Worm (Caenorhabditis elegans): ENCODE results near the gene M163.7.

M163.7 gene

DNA sequence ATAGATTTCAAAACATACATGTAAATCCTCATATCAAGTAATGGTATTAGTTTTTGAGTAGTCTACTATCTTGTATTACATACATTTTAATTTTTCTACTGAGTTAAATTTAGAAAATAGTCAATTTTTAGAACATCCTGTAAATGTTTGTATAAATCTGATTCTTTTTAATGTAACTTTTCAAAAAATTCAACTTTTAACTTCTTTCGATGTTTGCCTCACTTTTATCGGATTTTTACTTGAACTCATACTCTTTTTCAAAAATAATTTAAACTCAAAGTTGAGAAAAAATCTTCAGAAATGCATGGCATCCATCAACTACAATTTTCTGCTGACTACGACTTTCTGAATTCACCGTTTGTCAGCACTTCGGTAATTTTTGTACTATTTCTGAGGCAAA is at the start of gene M163.7:
M163.7 (plus strand) TSS at position 301 of the 400 bp plus-strand sequence.
- no peak for TF ChIP-seq F13C5.2 (tag; optimal IDR thresholded peaks at IDR 0.05)
- no peak for TF ChIP-seq tbx-37 (GFP tag; conservative IDR thresholded peaks at IDR 0.05)
- TF ChIP-seq tra-4 (tag; optimal IDR thresholded peaks at IDR 0.05), result no peak
- no peak for TF ChIP-seq hmg-4 (GFP tag; optimal IDR thresholded peaks at IDR 0.05)
- TF ChIP-seq pes-1 (GFP tag; IDR thresholded peaks at IDR 0.05), result no peak
- no peak for TF ChIP-seq hmbx-1 (tag; optimal IDR thresholded peaks at IDR 0.05)
- TF ChIP-seq aly-1 (tag; optimal IDR thresholded peaks at IDR 0.05), result no peak
- no peak for TF ChIP-seq ceh-13 (GFP tag; optimal IDR thresholded peaks at IDR 0.05)

DNA sequence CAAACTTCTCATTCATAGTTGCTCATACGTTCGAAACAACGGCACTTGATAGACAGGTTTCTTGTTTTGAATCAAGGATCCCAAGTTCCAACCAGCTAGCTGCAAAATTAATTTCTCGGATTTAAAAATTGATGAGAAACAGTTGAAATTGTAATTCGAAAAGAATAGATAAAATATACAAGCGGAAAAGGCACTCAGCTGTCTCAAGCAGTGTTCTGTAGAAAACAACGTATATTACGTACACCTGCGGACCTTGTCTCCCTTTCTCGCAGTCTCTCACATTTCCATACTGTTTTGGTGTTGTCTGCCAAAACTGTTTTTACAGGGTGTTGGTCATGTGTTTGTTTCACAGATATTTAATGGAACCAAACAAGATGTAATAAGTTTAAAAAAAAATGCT is 49.0 kb upstream of the M163.7 start, which contains the start of gene F23D12.10:
F23D12.10 (minus strand) TSS at position 101 of the 400 bp plus-strand sequence.
- no peak for TF ChIP-seq ceh-13 (GFP tag; optimal IDR thresholded peaks at IDR 0.05)
- TF ChIP-seq flt-1 (GFP tag; IDR thresholded peaks at IDR 0.05), result no peak
- no peak for TF ChIP-seq scrt-1 (GFP tag; IDR thresholded peaks at IDR 0.05)
- no peak for TF ChIP-seq ceh-36 (tag; optimal IDR thresholded peaks at IDR 0.05)
- no peak for TF ChIP-seq sea-1 (GFP tag; conservative IDR thresholded peaks at IDR 0.05)
- no peak for TF ChIP-seq tbx-37 (GFP tag; conservative IDR thresholded peaks at IDR 0.05)
- TF ChIP-seq ama-1 (optimal IDR thresholded peaks at IDR 0.05), result no peak
- TF ChIP-seq hmg-4 (GFP tag; optimal IDR thresholded peaks at IDR 0.05), result no peak
- no peak for TF ChIP-seq hnd-1 (tag; optimal IDR thresholded peaks at IDR 0.05)
- TF ChIP-seq B0310.2 (tag; optimal IDR thresholded peaks at IDR 0.05), result no peak
- no peak for TF ChIP-seq pes-1 (GFP tag; IDR thresholded peaks at IDR 0.05)
- no peak for TF ChIP-seq F13C5.2 (tag; optimal IDR thresholded peaks at IDR 0.05)

DNA sequence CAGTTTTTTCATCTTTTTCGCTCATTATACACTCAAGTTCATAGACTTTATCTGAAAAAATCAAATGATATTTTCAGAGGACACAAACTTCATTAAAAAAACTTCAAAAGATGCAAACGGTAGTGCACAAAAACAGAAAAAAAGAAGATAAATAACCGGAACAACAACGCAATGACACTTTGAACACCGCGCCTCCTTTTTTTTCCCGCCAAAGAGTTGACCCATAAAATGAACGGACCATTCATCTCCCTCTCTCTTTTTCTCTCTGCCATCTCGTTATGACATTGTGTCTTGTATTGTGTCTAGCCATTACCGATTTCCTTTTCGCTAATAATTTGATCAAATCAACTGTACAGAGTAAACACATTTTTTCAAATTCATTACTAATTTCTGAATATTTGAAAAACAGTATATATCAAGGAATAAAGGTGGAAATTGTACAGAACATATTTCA is 43.1 kb upstream of the M163.7 start, which contains the start of gene F23D12.2:
F23D12.2 (minus strand) TSS at position 51 of the 454 bp plus-strand sequence.
- no peak for TF ChIP-seq hmg-4 (GFP tag; optimal IDR thresholded peaks at IDR 0.05)
- no peak for TF ChIP-seq ama-1 (optimal IDR thresholded peaks at IDR 0.05)
- TF ChIP-seq hnd-1 (tag; optimal IDR thresholded peaks at IDR 0.05), result no peak
- TF ChIP-seq tbx-37 (GFP tag; conservative IDR thresholded peaks at IDR 0.05), result no peak
- no peak for TF ChIP-seq scrt-1 (GFP tag; IDR thresholded peaks at IDR 0.05)
- no peak for TF ChIP-seq F13C5.2 (tag; optimal IDR thresholded peaks at IDR 0.05)

DNA sequence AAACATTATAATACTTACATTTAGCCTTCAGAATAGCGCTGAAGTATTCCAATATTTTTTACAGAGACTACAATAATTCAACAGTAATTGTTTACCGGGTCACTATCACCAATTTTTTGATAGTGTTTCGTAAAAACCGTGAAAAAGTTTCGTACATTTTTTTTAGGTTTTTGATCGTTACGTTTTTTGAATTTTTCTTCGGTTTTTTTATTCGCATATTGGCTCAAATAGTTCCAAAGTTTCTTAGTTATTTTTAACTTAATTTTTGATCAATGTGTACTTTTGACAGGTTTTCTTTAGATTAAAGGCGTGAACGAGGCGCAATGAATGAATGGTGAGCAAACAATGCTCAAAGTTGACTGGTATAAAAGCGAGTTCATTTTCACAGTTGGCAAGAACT is 41.5 kb upstream of the M163.7 start, which contains the start of gene fipr-3:
fipr-3 (plus strand) TSS at position 301 of the 400 bp plus-strand sequence.
- TF ChIP-seq tbx-37 (GFP tag; conservative IDR thresholded peaks at IDR 0.05), result no peak
- no peak for TF ChIP-seq sea-1 (GFP tag; conservative IDR thresholded peaks at IDR 0.05)
- no peak for TF ChIP-seq B0310.2 (tag; optimal IDR thresholded peaks at IDR 0.05)
- TF ChIP-seq tbx-11 (GFP tag; IDR thresholded peaks at IDR 0.05), result no peak
- TF ChIP-seq scrt-1 (GFP tag; IDR thresholded peaks at IDR 0.05), result no peak
- no peak for TF ChIP-seq ets-7 (tag; optimal IDR thresholded peaks at IDR 0.05)
- no peak for TF ChIP-seq tra-4 (tag; optimal IDR thresholded peaks at IDR 0.05)
- no peak for TF ChIP-seq hmbx-1 (tag; optimal IDR thresholded peaks at IDR 0.05)
- no peak for TF ChIP-seq ama-1 (optimal IDR thresholded peaks at IDR 0.05)

DNA sequence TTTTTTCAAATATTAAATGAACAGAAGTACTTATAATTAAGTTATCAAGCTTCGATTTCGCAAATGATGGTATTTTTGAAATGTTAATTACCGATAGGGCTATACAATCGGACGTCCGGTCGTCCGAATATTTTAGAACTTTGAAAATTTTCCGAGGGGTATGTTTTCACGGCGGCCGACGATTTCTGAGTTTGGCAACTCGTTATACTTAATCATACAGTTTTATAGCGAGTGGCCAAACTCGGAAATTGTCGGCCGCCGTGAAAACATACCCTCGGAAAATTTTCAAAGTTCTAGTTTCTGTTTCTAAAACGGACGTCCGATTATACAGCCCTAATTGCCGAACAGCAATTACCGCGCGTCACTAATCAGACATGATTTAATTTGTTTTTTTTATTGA is 40.4 kb upstream of the M163.7 start:
- TF ChIP-seq pes-1 (GFP tag; IDR thresholded peaks at IDR 0.05), result no peak
- TF ChIP-seq scrt-1 (GFP tag; IDR thresholded peaks at IDR 0.05), result no peak
- TF ChIP-seq B0310.2 (tag; optimal IDR thresholded peaks at IDR 0.05), result no peak
- no peak for TF ChIP-seq tbx-11 (GFP tag; IDR thresholded peaks at IDR 0.05)
- no peak for TF ChIP-seq ets-7 (tag; optimal IDR thresholded peaks at IDR 0.05)
- TF ChIP-seq ceh-13 (GFP tag; optimal IDR thresholded peaks at IDR 0.05), result no peak
- no peak for TF ChIP-seq tbx-37 (GFP tag; conservative IDR thresholded peaks at IDR 0.05)
- TF ChIP-seq ama-1 (optimal IDR thresholded peaks at IDR 0.05), result no peak
- no peak for TF ChIP-seq tra-4 (tag; optimal IDR thresholded peaks at IDR 0.05)
- no peak for TF ChIP-seq sea-1 (GFP tag; conservative IDR thresholded peaks at IDR 0.05)
- no peak for TF ChIP-seq aly-1 (tag; optimal IDR thresholded peaks at IDR 0.05)
- TF ChIP-seq hmbx-1 (tag; optimal IDR thresholded peaks at IDR 0.05), result no peak

DNA sequence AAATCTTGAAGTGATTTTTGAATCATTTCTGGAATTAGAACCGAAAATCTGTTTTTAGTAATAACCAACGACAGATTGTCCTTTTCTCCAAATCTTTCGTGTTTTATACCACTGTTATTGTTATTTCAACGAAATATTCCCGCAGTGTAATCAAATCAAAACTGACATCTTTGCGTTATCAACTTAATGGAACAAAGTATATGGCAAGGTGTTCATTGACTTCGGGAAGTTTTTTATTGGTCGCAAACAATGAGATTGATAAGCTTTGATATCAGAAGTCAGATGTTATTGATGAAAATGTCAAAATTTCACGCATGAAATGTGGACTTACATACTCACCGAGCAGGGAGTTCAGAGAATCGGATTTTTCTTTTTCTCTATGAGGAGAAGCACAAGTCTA is 39.9 kb upstream of the M163.7 start, which contains the start of gene F23D12.11:
F23D12.11 (minus strand) TSS at position 79 of the 400 bp plus-strand sequence.
- TF ChIP-seq flt-1 (GFP tag; IDR thresholded peaks at IDR 0.05) (no peak), hmg-4 (GFP tag; optimal IDR thresholded peaks at IDR 0.05) (no peak), ets-7 (tag; optimal IDR thresholded peaks at IDR 0.05) (no peak), tbx-11 (GFP tag; IDR thresholded peaks at IDR 0.05) (no peak), ama-1 (optimal IDR thresholded peaks at IDR 0.05) (no peak), ceh-13 (GFP tag; optimal IDR thresholded peaks at IDR 0.05) (no peak), tra-4 (tag; optimal IDR thresholded peaks at IDR 0.05) (no peak), aly-1 (tag; optimal IDR thresholded peaks at IDR 0.05) (no peak), ceh-36 (tag; optimal IDR thresholded peaks at IDR 0.05) (no peak), B0310.2 (tag; optimal IDR thresholded peaks at IDR 0.05) (no peak), tbx-37 (GFP tag; conservative IDR thresholded peaks at IDR 0.05) (no peak), hmbx-1 (tag; optimal IDR thresholded peaks at IDR 0.05) (no peak), pes-1 (GFP tag; IDR thresholded peaks at IDR 0.05) (no peak), scrt-1 (GFP tag; IDR thresholded peaks at IDR 0.05) (no peak), sea-1 (GFP tag; conservative IDR thresholded peaks at IDR 0.05) (no peak), F13C5.2 (tag; optimal IDR thresholded peaks at IDR 0.05) (no peak), hnd-1 (tag; optimal IDR thresholded peaks at IDR 0.05) (no peak)

DNA sequence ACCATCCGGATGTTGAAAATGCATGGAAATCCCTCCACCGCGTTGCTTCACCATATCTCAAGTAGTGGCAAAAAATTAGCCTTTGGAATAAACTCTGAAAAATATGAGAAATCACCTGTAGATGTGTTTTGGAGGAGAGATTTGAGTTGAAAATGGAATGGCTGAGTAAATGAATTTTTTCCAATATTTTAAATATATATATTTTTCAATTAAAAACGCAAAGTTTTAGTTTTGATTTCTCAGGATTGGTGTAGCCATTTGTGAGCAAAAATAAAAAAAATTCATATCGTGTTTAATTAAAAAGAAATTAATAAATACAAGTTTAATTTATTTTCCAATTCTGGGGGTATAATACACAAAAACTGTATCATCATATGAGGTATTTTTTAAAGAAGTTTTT is 36.6 kb upstream of the M163.7 start, which contains the start of gene F23D12.1:
F23D12.1 (minus strand) TSS at position 101 of the 400 bp plus-strand sequence.
- no peak for TF ChIP-seq tbx-37 (GFP tag; conservative IDR thresholded peaks at IDR 0.05)
- no peak for TF ChIP-seq F13C5.2 (tag; optimal IDR thresholded peaks at IDR 0.05)
- no peak for TF ChIP-seq tbx-11 (GFP tag; IDR thresholded peaks at IDR 0.05)
- TF ChIP-seq sea-1 (GFP tag; conservative IDR thresholded peaks at IDR 0.05), result no peak
- no peak for TF ChIP-seq pes-1 (GFP tag; IDR thresholded peaks at IDR 0.05)
- TF ChIP-seq hmg-4 (GFP tag; optimal IDR thresholded peaks at IDR 0.05), result no peak
- TF ChIP-seq hmbx-1 (tag; optimal IDR thresholded peaks at IDR 0.05), result no peak
- TF ChIP-seq B0310.2 (tag; optimal IDR thresholded peaks at IDR 0.05), result no peak
- no peak for TF ChIP-seq ceh-36 (tag; optimal IDR thresholded peaks at IDR 0.05)
- TF ChIP-seq flt-1 (GFP tag; IDR thresholded peaks at IDR 0.05), result no peak
- no peak for TF ChIP-seq tra-4 (tag; optimal IDR thresholded peaks at IDR 0.05)
- no peak for TF ChIP-seq ceh-13 (GFP tag; optimal IDR thresholded peaks at IDR 0.05)
- TF ChIP-seq ets-7 (tag; optimal IDR thresholded peaks at IDR 0.05), result no peak
- no peak for TF ChIP-seq scrt-1 (GFP tag; IDR thresholded peaks at IDR 0.05)
- TF ChIP-seq aly-1 (tag; optimal IDR thresholded peaks at IDR 0.05), result no peak

All from whole organism, early embryonic.